Fruit fly (Drosophila melanogaster): ENCODE measurements around the gene Ref1.

dm6 chr3R:7122172-7123072, 42.2 kb upstream of the Ref1 start:
- TF ChIP-seq Neu2 (GFP tag; optimal IDR thresholded peaks at IDR 0.05; ENCODE audit: borderline replicate concordance): no peak
- TF ChIP-seq MESR4 (GFP tag; optimal IDR thresholded peaks at IDR 0.05): no peak
- no peak for TF ChIP-seq CG3847 (GFP tag; IDR thresholded peaks at IDR 0.05)
- TF ChIP-seq CG6272 (GFP tag; IDR thresholded peaks at IDR 0.05): no peak
- TF ChIP-seq phol (tag; optimal IDR thresholded peaks at IDR 0.05): no peak
- no peak for TF ChIP-seq Taf1 (GFP tag; IDR thresholded peaks at IDR 0.05)
- no peak for TF ChIP-seq CG6689 (GFP tag; IDR thresholded peaks at IDR 0.05)
- TF ChIP-seq so (GFP tag; IDR thresholded peaks at IDR 0.05): no peak
- TF ChIP-seq chif (GFP tag; optimal IDR thresholded peaks at IDR 0.05): no peak
- TF ChIP-seq CG7745 (tag; optimal IDR thresholded peaks at IDR 0.05): no peak
- no peak for TF ChIP-seq oc (tag; optimal IDR thresholded peaks at IDR 0.05)
- TF ChIP-seq CG15514 (GFP tag; optimal IDR thresholded peaks at IDR 0.05): no peak

All from whole organism, embryonic.